Worm (Caenorhabditis elegans): Measurements from ENCODE around the gene F56D6.12.

- no peak for TF ChIP-seq zag-1 (tag; optimal IDR thresholded peaks at IDR 0.05)
- no peak for TF ChIP-seq ceh-82 (tag; optimal IDR thresholded peaks at IDR 0.05)
- no peak for TF ChIP-seq elt-3 (tag; optimal IDR thresholded peaks at IDR 0.05)
- no peak for TF ChIP-seq R02D3.7 (tag; optimal IDR thresholded peaks at IDR 0.05)
- no peak for TF ChIP-seq unc-62 (GFP tag; optimal IDR thresholded peaks at IDR 0.05)
- no peak for TF ChIP-seq nhr-23 (tag; optimal IDR thresholded peaks at IDR 0.05)
- TF ChIP-seq fos-1 (tag; optimal IDR thresholded peaks at IDR 0.05): no peak
- TF ChIP-seq peb-1 (tag; optimal IDR thresholded peaks at IDR 0.05): no peak
Observed at ce11 chrIV:3914462-3914861, 6.5 kb downstream of the F56D6.12 start, which contains the start of gene F56D6.19.
